Worm (Caenorhabditis elegans) whole organism, L4/young adult: ENCODE measurements around the gene stdh-3.

ENCODE experiments used
- dao-5 ChIP-seq: sonication (generic microtip); optimal IDR thresholded peaks from 2 replicates; lab custom pipeline; 2016; ENCODE audit warnings: missing genotype, missing genetic modification characterization, moderate library complexity, missing compliant biosample characterization
- him-1 ChIP-seq: sonication (generic microtip); optimal IDR thresholded peaks from 2 replicates; lab custom pipeline; 2016; ENCODE audit warnings: missing genotype, missing genetic modification reagents, missing genetic modification characterization, missing compliant biosample characterization

DNA sequence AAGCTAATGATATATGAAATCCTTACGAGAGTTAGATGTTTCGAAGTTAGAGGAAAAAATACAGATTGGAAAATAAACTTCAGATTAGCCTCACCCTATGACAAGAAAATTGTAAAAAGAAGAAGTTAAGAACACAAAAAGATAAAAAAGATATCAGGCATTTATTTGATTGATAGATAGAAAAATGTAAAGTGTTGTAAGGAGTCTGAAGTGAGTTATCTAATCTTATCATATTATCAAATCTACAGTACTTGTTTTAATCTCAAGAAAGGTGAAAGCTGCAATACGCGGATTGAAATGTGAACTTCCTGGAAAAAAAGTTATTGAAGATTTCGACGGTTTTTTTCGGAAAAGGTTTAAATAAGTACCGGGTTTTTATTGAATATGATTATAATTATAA is 31.0 kb downstream of the stdh-3 start:
- TF ChIP-seq dao-5 (tag; lab: Kevin White, UChicago) (no peak), him-1 (tag; lab: Kevin White, UChicago) (no peak)
